Fruit fly (Drosophila melanogaster) S2 (cell line): ENCODE results near the gene CAH3.

ENCODE experiments used
- CG8478 ChIP-seq: fragments of >200 bp; optimal IDR thresholded peaks from 2 replicates; lab custom pipeline; 2018
- CTCF ChIP-seq, 2 experiments: fragments of >200 bp; optimal IDR thresholded peaks; 2 replicates each; lab custom pipeline; 2018

DNA sequence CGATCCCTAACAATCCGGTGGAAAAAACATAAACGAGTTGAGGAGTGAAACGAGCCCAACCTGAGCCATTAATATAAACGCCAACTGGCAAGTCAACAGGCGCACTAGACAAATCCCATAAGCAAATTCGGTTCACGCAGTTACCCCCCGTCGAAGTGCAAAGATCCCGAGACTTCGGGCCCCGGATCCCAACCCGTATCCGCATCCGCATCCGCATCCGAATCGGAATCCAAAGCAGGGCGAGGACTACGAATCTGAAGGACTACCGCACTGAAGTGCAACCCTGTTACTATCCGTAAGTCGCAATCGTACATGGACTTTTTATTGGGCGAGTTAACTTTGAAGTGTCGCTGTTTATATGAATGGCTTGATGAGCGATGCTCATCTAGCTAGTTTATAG lies 43.8 kb downstream of the CAH3 start:
- TF ChIP-seq CG8478 (lab: Kevin White, UChicago) (no peak), CTCF (optimal IDR thresholded peaks at IDR 0.05; lab: Kevin White, UChicago) (no peak)
